Fruit fly (Drosophila melanogaster) whole organism, adult: ENCODE measurements around the gene CG13297.

Source experiments
- CG11617 ChIP-seq: fragments of 200-800 bp; sonication (Bioruptor generic); optimal IDR thresholded peaks from 2 replicates; lab custom pipeline; 2017; ENCODE audit warnings: mild to moderate bottlenecking, missing biosample characterization, missing genetic modification reagents, missing genetic modification characterization
- CG12768 ChIP-seq: fragments of 200-800 bp; sonication (Bioruptor generic); optimal IDR thresholded peaks from 2 replicates; lab custom pipeline; 2017; ENCODE audit warnings: missing biosample characterization, missing genetic modification characterization, mild to moderate bottlenecking, moderate library complexity, missing genetic modification reagents
- CG14711 ChIP-seq: fragments of 200-800 bp; sonication (Bioruptor generic); optimal IDR thresholded peaks from 2 replicates; lab custom pipeline; 2018; ENCODE audit warnings: missing biosample characterization, mild to moderate bottlenecking, missing genetic modification characterization, moderate library complexity
- CG1620 ChIP-seq: fragments of 200-800 bp; sonication (Bioruptor generic); optimal IDR thresholded peaks from 2 replicates; lab custom pipeline; 2016; ENCODE audit warnings: missing biosample characterization, missing genetic modification characterization
- CG33017 ChIP-seq: fragments of 200-800 bp; sonication (Bioruptor generic); optimal IDR thresholded peaks from 2 replicates; lab custom pipeline; 2018; ENCODE audit warnings: missing biosample characterization, mild to moderate bottlenecking, missing genetic modification characterization, moderate library complexity
- CG5204 ChIP-seq: fragments of 200-800 bp; sonication (Bioruptor generic); optimal IDR thresholded peaks from 2 replicates; lab custom pipeline; 2016; ENCODE audit warnings: missing biosample characterization, missing genetic modification characterization
- CG7045 ChIP-seq: fragments of 200-800 bp; sonication (Bioruptor generic); optimal IDR thresholded peaks from 2 replicates; lab custom pipeline; 2017; ENCODE audit warnings: missing biosample characterization, mild to moderate bottlenecking, missing genetic modification characterization
- CG7101 ChIP-seq: fragments of 200-800 bp; sonication (Bioruptor generic); optimal IDR thresholded peaks from 2 replicates; lab custom pipeline; 2018; ENCODE audit warnings: missing biosample characterization, mild to moderate bottlenecking, missing genetic modification characterization, moderate library complexity
- Clk ChIP-seq: fragments of 200-800 bp; sonication (Bioruptor generic); optimal IDR thresholded peaks from 2 replicates; lab custom pipeline; 2017; ENCODE audit warnings: missing biosample characterization, missing genetic modification characterization
- Crg-1 ChIP-seq: fragments of 200-800 bp; sonication (Bioruptor generic); optimal IDR thresholded peaks from 2 replicates; lab custom pipeline; 2016; ENCODE audit warnings: missing biosample characterization, missing genetic modification characterization
- Hr96 ChIP-seq: fragments of 200-800 bp; sonication (Bioruptor generic); optimal IDR thresholded peaks from 2 replicates; lab custom pipeline; 2016; ENCODE audit warnings: missing biosample characterization, missing genetic modification characterization
- Mnt ChIP-seq: fragments of 200-800 bp; sonication (Bioruptor generic); optimal IDR thresholded peaks from 2 replicates; lab custom pipeline; 2016; ENCODE audit warnings: missing biosample characterization, mild to moderate bottlenecking, missing genetic modification characterization
- bab1 ChIP-seq: fragments of 200-800 bp; sonication (Bioruptor generic); optimal IDR thresholded peaks from 3 replicates; lab custom pipeline; 2019; ENCODE audit warnings: missing biosample characterization, mild to moderate bottlenecking, missing genetic modification characterization, moderate library complexity
- cic ChIP-seq: fragments of 200-800 bp; sonication (Bioruptor generic); optimal IDR thresholded peaks from 2 replicates; lab custom pipeline; 2017; ENCODE audit warnings: missing biosample characterization, mild to moderate bottlenecking, missing genetic modification characterization, moderate library complexity
- cnc ChIP-seq, 2 experiments: fragments of >200 bp; optimal IDR thresholded peaks; 2 replicates each; lab custom pipeline; 2017
- kay ChIP-seq: fragments of 200-800 bp; sonication (Bioruptor generic); peaks from one replicate; lab custom pipeline; 2016; ENCODE audit warnings: missing biosample characterization, missing genetic modification characterization, borderline replicate concordance
- ovo ChIP-seq: fragments of 200-800 bp; sonication (Bioruptor generic); optimal IDR thresholded peaks from 2 replicates; lab custom pipeline; 2016; ENCODE audit warnings: missing biosample characterization, missing genetic modification characterization
- pad ChIP-seq: fragments of 200-800 bp; sonication (Bioruptor generic); optimal IDR thresholded peaks from 3 replicates; lab custom pipeline; 2017; ENCODE audit warnings: missing biosample characterization, missing genetic modification characterization, mild to moderate bottlenecking, moderate library complexity, missing genetic modification reagents
- tj ChIP-seq: fragments of 200-800 bp; sonication (Bioruptor generic); optimal IDR thresholded peaks from 3 replicates; lab custom pipeline; 2017; ENCODE audit warnings: missing biosample characterization, mild to moderate bottlenecking, missing genetic modification characterization, moderate library complexity
- toe ChIP-seq: fragments of 200-800 bp; sonication (Bioruptor generic); optimal IDR thresholded peaks from 2 replicates; lab custom pipeline; 2016; ENCODE audit warnings: missing biosample characterization, missing genetic modification characterization

CG13297 gene

DNA sequence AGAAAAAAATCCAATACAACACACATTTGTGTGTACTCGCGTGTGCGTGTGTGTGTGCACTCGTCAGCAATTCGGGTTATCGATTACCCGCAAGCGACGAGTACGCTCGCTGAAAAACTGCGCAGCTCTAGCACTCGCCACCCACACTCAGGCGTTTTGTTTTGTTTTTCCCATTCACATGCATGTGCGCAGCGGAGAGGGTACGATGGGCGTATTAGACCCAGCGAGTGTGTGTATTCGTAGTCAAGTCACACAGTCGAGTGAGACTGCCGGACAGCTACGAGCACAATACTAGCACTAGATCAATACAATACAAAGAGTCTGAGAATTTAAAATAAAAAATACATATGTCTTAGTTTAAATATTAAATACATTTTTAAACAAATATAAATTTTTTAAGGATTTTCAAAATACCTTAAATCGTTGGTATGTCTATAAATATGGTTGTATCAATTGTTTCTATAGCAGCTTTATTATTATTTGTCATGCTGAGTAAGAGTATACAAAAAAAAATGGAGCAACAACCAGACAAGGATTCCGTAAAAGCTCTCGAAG lies 27.8 kb upstream of the CG13297 start, which contains the start of the genes D19B and CG43293:
Gene D19B (minus strand): TSS at position 37 of the 555 bp plus-strand sequence.
Gene CG43293 (plus strand): TSS at position 306 of the 555 bp plus-strand sequence.
- peak; percentile 64 for TF ChIP-seq CG5204 (GFP tag; lab: Kevin White, UChicago)
- peak; percentile 78 for TF ChIP-seq tj (GFP tag; lab: Kevin White, UChicago)
- peak; percentile 82 for TF ChIP-seq CG11617 (GFP tag; lab: Kevin White, UChicago)
- peak; percentile 100 for TF ChIP-seq Mnt (GFP tag; lab: Kevin White, UChicago)
- TF ChIP-seq Clk (GFP tag; lab: Kevin White, UChicago), result peak; percentile 66
- TF ChIP-seq CG7101 (tag; lab: Kevin White, UChicago), result peak; percentile 74
- TF ChIP-seq Hr96 (GFP tag; lab: Kevin White, UChicago), result peak; percentile 65
- no peak for TF ChIP-seq cnc (optimal IDR thresholded peaks at IDR 0.05; lab: Kevin White, UChicago)
- TF ChIP-seq pad (GFP tag; lab: Kevin White, UChicago), result peak; percentile 54
- peak; percentile 3 for TF ChIP-seq ovo (GFP tag; lab: Kevin White, UChicago)
- peak; percentile 76 for TF ChIP-seq CG12768
- TF ChIP-seq CG7045 (GFP tag; lab: Kevin White, UChicago), result peak; percentile 78
- peak; percentile 98 for TF ChIP-seq cic (GFP tag; lab: Kevin White, UChicago)
- peak; percentile 60 for TF ChIP-seq toe (GFP tag; lab: Kevin White, UChicago)
- peak; percentile 54 for TF ChIP-seq Crg-1 (GFP tag; lab: Kevin White, UChicago)
- no peak for TF ChIP-seq kay (GFP tag; lab: Kevin White, UChicago)
- peak; percentile 84 for TF ChIP-seq bab1
- TF ChIP-seq CG1620 (GFP tag; lab: Kevin White, UChicago), result peak; percentile 76
- TF ChIP-seq CG14711 (tag; lab: Kevin White, UChicago), result peak; percentile 74
- TF ChIP-seq CG33017 (tag; lab: Kevin White, UChicago), result peak; percentile 75

dm6 chr3L:6181776-6182175 lies 24.6 kb upstream of the CG13297 start, which contains the start of gene CG10274:
CG10274 (minus strand) TSS chr3L:6181829.
- TF ChIP-seq CG33017 (tag; lab: Kevin White, UChicago) (peak; percentile 45), Mnt (GFP tag; lab: Kevin White, UChicago) (peak; percentile 41), cnc (optimal IDR thresholded peaks at IDR 0.05; lab: Kevin White, UChicago) (no peak), CG5204 (GFP tag; lab: Kevin White, UChicago) (no peak), toe (GFP tag; lab: Kevin White, UChicago) (peak; percentile 79), Crg-1 (GFP tag; lab: Kevin White, UChicago) (peak; percentile 74), Clk (GFP tag; lab: Kevin White, UChicago) (peak; percentile 52), kay (GFP tag; lab: Kevin White, UChicago) (no peak), CG7045 (GFP tag; lab: Kevin White, UChicago) (peak; percentile 67), CG11617 (GFP tag; lab: Kevin White, UChicago) (peak; percentile 75), ovo (GFP tag; lab: Kevin White, UChicago) (peak; percentile 52), cic (GFP tag; lab: Kevin White, UChicago) (peak; percentile 23), CG7101 (tag; lab: Kevin White, UChicago) (peak; percentile 77), CG1620 (GFP tag; lab: Kevin White, UChicago) (peak; percentile 82), tj (GFP tag; lab: Kevin White, UChicago) (peak; percentile 42), Hr96 (GFP tag; lab: Kevin White, UChicago) (peak; percentile 68), pad (GFP tag; lab: Kevin White, UChicago) (peak; percentile 70), CG12768 (peak; percentile 73), CG14711 (tag; lab: Kevin White, UChicago) (peak; percentile 76), bab1 (peak; percentile 61)

DNA sequence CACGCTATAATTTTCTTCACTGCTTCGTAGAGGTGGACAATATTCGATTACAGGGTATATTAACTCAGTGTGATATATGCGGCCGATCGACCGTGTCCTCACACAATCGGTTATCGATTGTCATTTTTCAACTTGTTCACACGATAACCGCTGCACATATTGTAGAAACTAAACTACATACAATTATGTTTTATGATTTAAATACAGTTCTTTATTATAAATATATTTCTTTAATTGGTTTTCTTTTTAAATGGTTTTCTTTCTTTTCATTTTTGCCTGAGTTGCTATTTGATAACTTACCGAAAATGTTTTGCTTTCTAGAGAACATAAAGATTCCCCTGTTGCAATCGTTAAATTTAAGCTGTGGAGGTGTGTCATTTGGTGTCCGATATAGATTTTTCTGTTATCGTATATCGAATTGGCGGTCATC lies 16.7 kb upstream of the CG13297 start, which contains the start of the genes fmt and CG7376:
Gene fmt (minus strand): TSS at position 55 of the 430 bp plus-strand sequence.
Gene CG7376 (plus strand): TSS at position 423 of the 430 bp plus-strand sequence.
- TF ChIP-seq CG7045 (GFP tag; lab: Kevin White, UChicago), result peak; percentile 37
- TF ChIP-seq toe (GFP tag; lab: Kevin White, UChicago), result peak; percentile 24
- peak; percentile 3 for TF ChIP-seq CG1620 (GFP tag; lab: Kevin White, UChicago)
- peak; percentile 32 for TF ChIP-seq CG12768
- TF ChIP-seq cic (GFP tag; lab: Kevin White, UChicago), result no peak
- TF ChIP-seq cnc (optimal IDR thresholded peaks at IDR 0.05; lab: Kevin White, UChicago), result no peak
- peak; percentile 27 for TF ChIP-seq CG11617 (GFP tag; lab: Kevin White, UChicago)
- TF ChIP-seq CG14711 (tag; lab: Kevin White, UChicago), result peak; percentile 48
- no peak for TF ChIP-seq tj (GFP tag; lab: Kevin White, UChicago)
- TF ChIP-seq Crg-1 (GFP tag; lab: Kevin White, UChicago), result no peak
- no peak for TF ChIP-seq pad (GFP tag; lab: Kevin White, UChicago)
- no peak for TF ChIP-seq Clk (GFP tag; lab: Kevin White, UChicago)
- TF ChIP-seq bab1, result no peak
- TF ChIP-seq CG5204 (GFP tag; lab: Kevin White, UChicago), result no peak
- TF ChIP-seq Mnt (GFP tag; lab: Kevin White, UChicago), result peak; percentile 20
- TF ChIP-seq Hr96 (GFP tag; lab: Kevin White, UChicago), result no peak
- TF ChIP-seq kay (GFP tag; lab: Kevin White, UChicago), result no peak
- peak; percentile 30 for TF ChIP-seq CG7101 (tag; lab: Kevin White, UChicago)
- TF ChIP-seq CG33017 (tag; lab: Kevin White, UChicago), result no peak

- TF ChIP-seq ovo (GFP tag; lab: Kevin White, UChicago) (no peak), bab1 (no peak), CG12768 (no peak), toe (GFP tag; lab: Kevin White, UChicago) (no peak), CG11617 (GFP tag; lab: Kevin White, UChicago) (no peak), CG33017 (tag; lab: Kevin White, UChicago) (no peak), CG7045 (GFP tag; lab: Kevin White, UChicago) (no peak), CG14711 (tag; lab: Kevin White, UChicago) (no peak), kay (GFP tag; lab: Kevin White, UChicago) (no peak)
Observed at dm6 chr3L:6162483-6163128, 5.4 kb upstream of the CG13297 start, which contains the start of gene Prdm13. Prdm13 (plus strand) TSS chr3L:6163127.
